Worm (Caenorhabditis elegans): ENCODE data around the gene Y17G9B.8.
"Not testable (repeated sequence)": the region's sequence is repeated elsewhere in the genome, so short reads cannot be mapped to it uniquely, and the experiment has no call there.

The Y17G9B.8 gene

DNA sequence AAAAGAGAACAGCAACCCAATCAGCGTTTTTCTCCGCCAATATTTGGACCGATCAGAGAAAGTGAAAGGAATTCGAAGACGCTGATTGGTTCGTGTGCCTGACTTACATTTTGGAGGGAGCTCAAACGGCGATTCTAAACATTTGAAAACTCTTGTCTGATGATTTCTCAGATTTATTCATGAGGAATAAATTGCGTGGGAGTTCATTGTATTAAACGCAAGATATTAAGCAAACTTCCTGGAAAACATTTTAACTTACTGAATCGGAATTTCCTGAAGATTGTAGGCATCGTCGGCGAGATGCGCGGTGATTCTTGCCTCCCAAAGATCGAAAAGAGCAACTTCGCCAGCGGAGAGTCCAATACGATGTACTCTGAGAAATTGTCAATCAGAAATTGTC is 34.1 kb downstream of the Y17G9B.8 start, which contains the start of gene K08F11.1:
TSS of gene K08F11.1 (plus strand) at position 301 of the 400 bp plus-strand sequence.
- TF ChIP-seq nhr-48 (tag; optimal IDR thresholded peaks at IDR 0.05) (no peak), madf-5 (GFP tag; IDR thresholded peaks at IDR 0.05) (no peak), aly-2 (tag; optimal IDR thresholded peaks at IDR 0.05) (no peak), lin-15B (tag; optimal IDR thresholded peaks at IDR 0.05) (no peak), sdz-12 (GFP tag; optimal IDR thresholded peaks at IDR 0.05) (no peak), Y5F2A.4 (GFP tag; optimal IDR thresholded peaks at IDR 0.05) (no peak), ceh-44 (GFP tag; IDR thresholded peaks at IDR 0.05) (no peak), Y48G9A.11 (GFP tag; IDR thresholded peaks at IDR 0.05) (no peak), nhr-77 (tag; optimal IDR thresholded peaks at IDR 0.05) (no peak), lin-13 (GFP tag; optimal IDR thresholded peaks at IDR 0.05) (no peak), aha-1 (tag) (no peak)

DNA sequence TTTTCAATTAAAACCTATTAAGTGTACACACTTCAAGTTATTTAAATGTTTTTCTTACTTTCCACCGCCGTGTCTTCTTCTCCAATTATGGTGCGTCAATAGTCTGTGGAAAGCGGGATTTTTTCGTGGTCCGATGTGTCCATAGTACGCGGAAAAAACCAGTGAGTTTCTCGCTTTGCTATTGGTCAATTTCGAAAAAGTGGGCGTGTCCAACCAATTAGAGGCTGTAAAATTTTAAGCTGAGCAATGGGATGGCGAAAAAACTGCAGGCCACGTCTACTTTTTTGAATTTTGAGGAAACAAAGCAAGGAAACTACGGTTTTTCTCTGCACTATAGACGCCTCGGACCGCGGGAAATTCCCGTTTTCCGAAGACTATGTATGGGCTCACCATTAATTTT is 35.0 kb downstream of the Y17G9B.8 start:
- TF ChIP-seq unc-62 (GFP tag; optimal IDR thresholded peaks at IDR 0.05 in 1 of 2): peak in 1 of 2 experiments; percentile 61
- no peak for TF ChIP-seq unc-62 (tag; optimal IDR thresholded peaks at IDR 0.05)
- no peak for TF ChIP-seq nhr-41 (GFP tag; IDR thresholded peaks at IDR 0.05)

DNA sequence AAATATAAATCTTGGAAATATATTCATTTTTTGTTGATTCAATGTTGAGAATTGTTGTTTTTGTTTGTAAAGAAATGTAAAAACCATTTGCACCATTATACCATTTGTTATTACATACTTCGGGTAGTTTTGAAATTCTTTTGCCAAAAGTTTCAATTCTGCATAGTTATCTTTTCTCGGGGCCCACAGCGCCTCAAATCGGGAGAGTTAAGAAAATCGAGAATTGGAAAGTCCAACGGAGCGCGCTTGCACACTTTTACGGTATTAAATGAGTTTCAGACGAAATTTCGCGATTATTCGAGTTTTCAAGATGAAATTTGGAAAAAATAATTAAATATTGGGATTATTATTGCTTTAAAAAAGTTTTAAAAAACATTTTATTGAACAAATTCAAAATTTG is 37.4 kb downstream of the Y17G9B.8 start:
- TF ChIP-seq lin-38 (GFP tag; IDR thresholded peaks at IDR 0.05): peak; percentile 72

DNA sequence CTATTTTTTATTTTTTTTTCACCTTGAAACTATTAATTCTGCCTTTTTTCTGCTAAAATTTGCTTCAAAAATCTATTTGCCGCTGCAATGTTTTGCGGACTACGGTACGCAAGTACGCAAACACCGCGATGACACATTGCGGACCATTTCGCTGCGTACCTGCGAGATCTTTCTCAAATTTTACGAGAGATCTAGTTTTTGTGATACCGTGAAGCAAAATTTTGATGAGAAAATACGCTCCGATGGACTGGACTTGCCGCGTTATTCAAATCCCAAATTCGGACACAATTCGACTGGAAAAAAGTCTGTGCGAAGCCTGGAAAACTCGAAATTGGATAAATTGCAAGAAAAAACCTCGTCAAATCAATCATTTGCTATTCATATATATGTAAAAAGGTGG is 38.1 kb downstream of the Y17G9B.8 start:
- peak; percentile 96 for TF ChIP-seq D1046.2 (GFP tag; IDR thresholded peaks at IDR 0.05)
- peak; percentile 98 for TF ChIP-seq ceh-20 (GFP tag; IDR thresholded peaks at IDR 0.05)
- peak; percentile 65 to 88 for TF ChIP-seq lsy-2 (tag; optimal IDR thresholded peaks at IDR 0.05)
- peak; percentile 86 for TF ChIP-seq lin-1 (GFP tag; IDR thresholded peaks at IDR 0.05)
- peak; percentile 74; the same call in 1 of the 2 replicates for TF ChIP-seq daf-8 (GFP tag; IDR thresholded peaks at IDR 0.05)
- TF ChIP-seq mes-2 (tag; optimal IDR thresholded peaks at IDR 0.05; ENCODE audit: poor library complexity, severe bottlenecking): peak; percentile 72
- TF ChIP-seq madf-9 (GFP tag; conservative IDR thresholded peaks at IDR 0.05): peak; percentile 95
- TF ChIP-seq ceh-44 (GFP tag; IDR thresholded peaks at IDR 0.05): peak; percentile 78
- TF ChIP-seq spr-1 (tag; optimal IDR thresholded peaks at IDR 0.05): peak; percentile 14
- peak; percentile 28 for TF ChIP-seq nhr-102 (tag; optimal IDR thresholded peaks at IDR 0.05)
- TF ChIP-seq tag-97 (GFP tag; IDR thresholded peaks at IDR 0.05): peak; percentile 83; the same call in 1 of the 2 replicates
- peak; percentile 59; the same call in 1 of the 2 replicates for TF ChIP-seq nhr-41 (GFP tag; IDR thresholded peaks at IDR 0.05)
- peak; percentile 99 for TF ChIP-seq nhr-42 (GFP tag; IDR thresholded peaks at IDR 0.05)
- TF ChIP-seq dpl-1 (GFP tag; optimal IDR thresholded peaks at IDR 0.05): peak; percentile 10
- peak; percentile 98 for TF ChIP-seq lin-29 (GFP tag; IDR thresholded peaks at IDR 0.05)
- peak; percentile 97 for TF ChIP-seq zfp-3 (GFP tag; conservative IDR thresholded peaks at IDR 0.05)
- peak; percentile 99 for TF ChIP-seq lin-38 (GFP tag; IDR thresholded peaks at IDR 0.05)
- TF ChIP-seq ZK337.2 (GFP tag; IDR thresholded peaks at IDR 0.05): peak; percentile 95
- TF ChIP-seq Y48G9A.11 (GFP tag; IDR thresholded peaks at IDR 0.05): peak; percentile 75
- TF ChIP-seq rbr-2 (tag; optimal IDR thresholded peaks at IDR 0.05): peak; percentile 53
- TF ChIP-seq madf-5 (GFP tag; IDR thresholded peaks at IDR 0.05): peak in 1 of 2 experiments; percentile 96; a peak in 2 of 4 replicates
- peak; percentile 92 for TF ChIP-seq mdt-29 (GFP tag; IDR thresholded peaks at IDR 0.05)
- peak; percentile 96 for TF ChIP-seq ctbp-1 (GFP tag; IDR thresholded peaks at IDR 0.05)
- TF ChIP-seq dmd-8 (GFP tag; IDR thresholded peaks at IDR 0.05): 0 out of 2 replicates have a peak, but pooled peaks have one; percentile 10
- peak; percentile 52; the same call in 1 of the 2 replicates for TF ChIP-seq set-16 (GFP tag; IDR thresholded peaks at IDR 0.05)
- peak; percentile 58; the same call in 1 of the 2 replicates for TF ChIP-seq snpc-1.2 (GFP tag; IDR thresholded peaks at IDR 0.05)
- peak; percentile 24 for TF ChIP-seq mxl-3 (GFP tag; optimal IDR thresholded peaks at IDR 0.05)
- TF ChIP-seq hmg-1.1 (GFP tag; IDR thresholded peaks at IDR 0.05): peak; percentile 98
- TF ChIP-seq php-3 (GFP tag; IDR thresholded peaks at IDR 0.05): peak; percentile 95
- TF ChIP-seq tra-1 (GFP tag; IDR thresholded peaks at IDR 0.05): peak; percentile 94
- peak; percentile 97 for TF ChIP-seq T26A8.4 (GFP tag; IDR thresholded peaks at IDR 0.05)
- peak; percentile 95 for TF ChIP-seq egl-43 (GFP tag; IDR thresholded peaks at IDR 0.05)
- TF ChIP-seq saeg-2 (GFP tag; IDR thresholded peaks at IDR 0.05): peak; percentile 92
- TF ChIP-seq pha-4 (GFP tag; IDR thresholded peaks at IDR 0.05): peak; percentile 93
- not testable (repeated sequence) for TF ChIP-seq pha-4 (tag; optimal IDR thresholded peaks at IDR 0.05)

Data from whole organism, L4 larva.